Worm (Caenorhabditis elegans): Measurements from ENCODE around the gene W06H8.6.

ce11 chrV:6250959-6251598 is 24.3 kb upstream of the W06H8.6 start:
- TF ChIP-seq snpc-1.3 (tag; optimal IDR thresholded peaks at IDR 0.05; ENCODE audit: insufficient read depth) (no peak), F55B11.4 (tag; optimal IDR thresholded peaks at IDR 0.05; ENCODE audit: borderline replicate concordance, insufficient read depth) (no peak), mcd-1 (GFP tag; IDR thresholded peaks at IDR 0.05) (no peak), gei-17 (GFP tag; optimal IDR thresholded peaks at IDR 0.05) (no peak), rec-8 (tag; optimal IDR thresholded peaks at IDR 0.05) (no peak), ama-1 (optimal IDR thresholded peaks at IDR 0.05) (no peak), ama-1 (GFP tag; optimal IDR thresholded peaks at IDR 0.05) (no peak), F39B2.1 (GFP tag; IDR thresholded peaks at IDR 0.05) (no peak), sea-2 (GFP tag; IDR thresholded peaks at IDR 0.05) (no peak), efl-1 (GFP tag; optimal IDR thresholded peaks at IDR 0.05) (no peak), attf-3 (GFP tag; conservative IDR thresholded peaks at IDR 0.05) (no peak), Y56A3A.18 (GFP tag; IDR thresholded peaks at IDR 0.05) (no peak), D2030.7 (GFP tag; IDR thresholded peaks at IDR 0.05) (no peak), ceh-27 (GFP tag; optimal IDR thresholded peaks at IDR 0.05) (no peak), unc-130 (GFP tag; optimal IDR thresholded peaks at IDR 0.05) (no peak)

Measured in whole organism, young adult.